Fruit fly (Drosophila melanogaster): ENCODE data around the gene RpS14b.
A peak's percentile ranks its signal among the peaks of the same experiment; 100 is the strongest.

RpS14b gene

DNA sequence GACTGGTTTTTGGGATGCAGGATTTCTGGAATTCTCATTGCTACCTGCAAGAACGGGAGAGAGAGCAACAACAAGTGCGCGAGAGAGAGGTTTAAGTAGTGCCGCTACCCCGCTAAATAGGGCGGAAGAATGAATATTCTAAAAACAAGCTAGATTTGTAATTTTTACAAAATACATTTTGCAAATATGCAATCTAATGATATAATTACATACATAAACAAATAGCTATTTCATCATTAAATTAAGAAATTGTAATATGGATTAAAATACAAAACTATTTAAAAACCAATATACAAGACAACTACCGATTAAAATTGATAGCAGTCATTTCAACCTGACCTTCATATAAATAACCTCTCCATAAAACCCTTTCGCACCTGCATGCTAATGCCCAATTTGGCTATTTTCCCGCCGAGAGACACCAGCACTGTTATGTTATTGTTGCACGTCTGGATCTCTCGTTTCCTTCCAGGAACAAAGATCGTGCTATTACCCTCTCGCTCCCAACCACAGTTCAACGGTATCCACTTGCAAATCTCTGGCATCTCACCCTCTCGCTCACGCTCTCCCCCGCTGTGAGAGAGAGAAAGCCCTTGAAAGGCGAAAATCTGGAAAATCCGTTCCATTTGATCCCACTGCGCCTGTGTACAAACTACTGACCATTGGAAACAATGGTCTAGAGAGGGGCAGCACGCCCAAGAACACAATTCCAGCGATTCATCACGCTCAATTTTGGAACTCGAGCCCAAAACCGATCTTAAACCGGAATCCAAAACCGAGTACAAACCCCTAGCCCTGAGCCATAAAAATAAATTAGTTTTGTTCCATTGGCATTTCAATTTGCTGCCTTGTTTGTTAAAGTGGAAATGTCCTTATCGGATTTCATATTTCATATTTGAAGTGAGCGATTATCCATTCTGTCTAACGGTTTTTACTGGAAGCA, 42.8 kb upstream of the RpS14b start, which contains the start of gene Nek2 (continued):
- TF ChIP-seq zen (tag; optimal IDR thresholded peaks at IDR 0.05) (peak; percentile 31), Dip3 (GFP tag; optimal IDR thresholded peaks at IDR 0.05) (no peak), insv (GFP tag; optimal IDR thresholded peaks at IDR 0.05) (peak in 1 of 2 experiments; percentile 77), CG2712 (tag; optimal IDR thresholded peaks at IDR 0.05) (peak; percentile 9), HLH54F (GFP tag; optimal IDR thresholded peaks at IDR 0.05) (no peak), cad (GFP tag; optimal IDR thresholded peaks at IDR 0.05) (peak; percentile 55), BEAF-32 (GFP tag; optimal IDR thresholded peaks at IDR 0.05) (no peak), D (optimal IDR thresholded peaks at IDR 0.05) (peak; percentile 66), D (GFP tag; optimal IDR thresholded peaks at IDR 0.05) (no peak), Trl (optimal IDR thresholded peaks at IDR 0.05) (peak in 1 of 2 experiments; percentile 57), Trl (GFP tag; optimal IDR thresholded peaks at IDR 0.05) (no peak), br (optimal IDR thresholded peaks at IDR 0.05) (no peak), sens (GFP tag) (peak; percentile 11), CG31224 (GFP tag; IDR thresholded peaks at IDR 0.05) (no peak), Ravus (GFP tag; IDR thresholded peaks at IDR 0.05) (no peak), dmrt11E (tag; optimal IDR thresholded peaks at IDR 0.05) (peak; percentile 17), seq (GFP tag; IDR thresholded peaks at IDR 0.05) (no peak), HLHmδ (GFP tag; optimal IDR thresholded peaks at IDR 0.05) (peak; percentile 4), row (GFP tag; IDR thresholded peaks at IDR 0.05) (peak; percentile 67), Stat92E (GFP tag; optimal IDR thresholded peaks at IDR 0.05) (peak in 1 of 3 experiments; percentile 2), GATAe (GFP tag; conservative IDR thresholded peaks at IDR 0.05) (no peak), Taf1 (GFP tag; IDR thresholded peaks at IDR 0.05) (no peak), CG15696 (tag; optimal IDR thresholded peaks at IDR 0.05) (no peak), CG18262 (tag; optimal IDR thresholded peaks at IDR 0.05) (peak; percentile 8), CG4328 (GFP tag; optimal IDR thresholded peaks at IDR 0.05) (no peak), CG34422 (GFP tag; IDR thresholded peaks at IDR 0.05) (no peak), Dbx (GFP tag; IDR thresholded peaks at IDR 0.05) (no peak), ara (GFP tag; IDR thresholded peaks at IDR 0.05) (no peak), CG5245 (GFP tag; optimal IDR thresholded peaks at IDR 0.05) (no peak), CG2199 (GFP tag; IDR thresholded peaks at IDR 0.05) (0 out of 3 replicates have a peak, but pooled peaks have one; percentile 37), cg (GFP tag; optimal IDR thresholded peaks at IDR 0.05) (no peak), lola (GFP tag; optimal IDR thresholded peaks at IDR 0.05) (peak in 1 of 3 experiments; percentile 43), phol (tag; optimal IDR thresholded peaks at IDR 0.05) (peak; percentile 5), CG6272 (GFP tag; IDR thresholded peaks at IDR 0.05) (no peak), pfk (GFP tag; optimal IDR thresholded peaks at IDR 0.05) (peak; percentile 43), CG15479 (GFP tag; optimal IDR thresholded peaks at IDR 0.05) (peak; percentile 47), Bteb2 (GFP tag; optimal IDR thresholded peaks at IDR 0.05) (no peak), CG14710 (tag; optimal IDR thresholded peaks at IDR 0.05) (peak; percentile 18), CG12391 (tag; optimal IDR thresholded peaks at IDR 0.05) (peak; percentile 37), CG1832 (GFP tag; optimal IDR thresholded peaks at IDR 0.05) (peak; percentile 67), CG17802 (tag; optimal IDR thresholded peaks at IDR 0.05) (no peak)
